Fruit fly (Drosophila melanogaster) whole organism, adult: ENCODE data around the gene CG14062.

Experiments used
- CG12768 ChIP-seq: fragments of 200-800 bp; sonication (Bioruptor generic); optimal IDR thresholded peaks from 2 replicates; lab custom pipeline; 2017; ENCODE audit warnings: missing biosample characterization, missing genetic modification characterization, mild to moderate bottlenecking, moderate library complexity, missing genetic modification reagents
- CG7101 ChIP-seq: fragments of 200-800 bp; sonication (Bioruptor generic); optimal IDR thresholded peaks from 2 replicates; lab custom pipeline; 2018; ENCODE audit warnings: missing biosample characterization, mild to moderate bottlenecking, missing genetic modification characterization, moderate library complexity
- ovo ChIP-seq: fragments of 200-800 bp; sonication (Bioruptor generic); optimal IDR thresholded peaks from 2 replicates; lab custom pipeline; 2016; ENCODE audit warnings: missing biosample characterization, missing genetic modification characterization
- toe ChIP-seq: fragments of 200-800 bp; sonication (Bioruptor generic); optimal IDR thresholded peaks from 2 replicates; lab custom pipeline; 2016; ENCODE audit warnings: missing biosample characterization, missing genetic modification characterization

- TF ChIP-seq CG12768: no peak
- no peak for TF ChIP-seq toe (GFP tag; lab: Kevin White, UChicago)
- no peak for TF ChIP-seq CG7101
- no peak for TF ChIP-seq ovo
Measured at dm6 chr3R:28623115-28623514, 19.6 kb downstream of the CG14062 start.
